Fruit fly (Drosophila melanogaster) whole organism, wandering third instar larva: ENCODE measurements around the gene mTor.

Source experiments
- Abd-B ChIP-seq: fragments of >200 bp; optimal IDR thresholded peaks from 2 replicates; lab custom pipeline; 2017; ENCODE audit warnings: missing biosample characterization, missing genetic modification characterization
- CG32264 ChIP-seq: fragments of 200-800 bp; sonication (Bioruptor generic); optimal IDR thresholded peaks from 2 replicates; lab custom pipeline; 2016; ENCODE audit warnings: missing biosample characterization, missing genetic modification characterization
- CG9705 ChIP-seq: fragments of 200-800 bp; sonication (Bioruptor generic); optimal IDR thresholded peaks from 2 replicates; lab custom pipeline; 2018; ENCODE audit warnings: missing biosample characterization, mild to moderate bottlenecking, missing genetic modification characterization
- CrebA ChIP-seq: fragments of 200-800 bp; sonication (Bioruptor generic); optimal IDR thresholded peaks from 2 replicates; lab custom pipeline; 2016; ENCODE audit warnings: missing biosample characterization, mild to moderate bottlenecking, missing genetic modification characterization, borderline replicate concordance
- Dfd ChIP-seq: fragments of >200 bp; optimal IDR thresholded peaks from 2 replicates; lab custom pipeline; 2017; ENCODE audit warnings: missing biosample characterization, missing genetic modification characterization
- Dif ChIP-seq: fragments of 200-275, 200-300 bp; sonication (Bioruptor generic); optimal IDR thresholded peaks from 2 replicates; lab custom pipeline; 2018; ENCODE audit warnings: missing biosample characterization, missing genetic modification characterization; ENCODE audit not compliant: partially characterized antibody
- GATAd ChIP-seq: sonication (Bioruptor generic); optimal IDR thresholded peaks from 2 replicates; lab custom pipeline; 2016; ENCODE audit warnings: missing biosample characterization, missing genetic modification characterization
- HLH106 ChIP-seq: fragments of 200-800 bp; optimal IDR thresholded peaks from 3 replicates; lab custom pipeline; 2019; ENCODE audit warnings: missing biosample characterization, mild to moderate bottlenecking, missing genetic modification characterization, moderate library complexity
- Hnf4 ChIP-seq: fragments of 200-800 bp; sonication (Bioruptor generic); optimal IDR thresholded peaks from 2 replicates; lab custom pipeline; 2016; ENCODE audit warnings: missing biosample characterization, mild to moderate bottlenecking, missing genetic modification characterization
- Hr78 ChIP-seq: fragments of >200 bp; optimal IDR thresholded peaks from 2 replicates; lab custom pipeline; 2017; ENCODE audit warnings: missing biosample characterization, missing genetic modification characterization
- Hr83 ChIP-seq: fragments of 200-300 bp; sonication (Bioruptor generic); optimal IDR thresholded peaks from 2 replicates; lab custom pipeline; 2016; ENCODE audit warnings: missing biosample characterization, mild to moderate bottlenecking, missing genetic modification characterization, moderate library complexity; ENCODE audit not compliant: poor library complexity, severe bottlenecking
- Jra ChIP-seq: sonication (Bioruptor generic); optimal IDR thresholded peaks from 2 replicates; lab custom pipeline; 2016; ENCODE audit warnings: missing biosample characterization, missing genetic modification characterization
- Mio ChIP-seq: sonication (Bioruptor generic); optimal IDR thresholded peaks from 2 replicates; lab custom pipeline; 2016; ENCODE audit warnings: missing biosample characterization, missing genetic modification characterization
- Myc ChIP-seq: fragments of >200 bp; optimal IDR thresholded peaks from 2 replicates; lab custom pipeline; 2017
- N ChIP-seq: fragments of >200 bp; optimal IDR thresholded peaks from 2 replicates; lab custom pipeline; 2018; ENCODE audit warnings: missing biosample characterization, missing external identifiers, missing genetic modification characterization
- OdsH ChIP-seq: fragments of 200-800 bp; sonication (Bioruptor generic); optimal IDR thresholded peaks from 2 replicates; lab custom pipeline; 2016; ENCODE audit warnings: missing biosample characterization, mild to moderate bottlenecking, missing genetic modification characterization
- Rel ChIP-seq, 2 experiments: fragments of 200-800 bp; sonication (Bioruptor generic) in 1 of 2; optimal IDR thresholded peaks; 2 replicates in 1 of 2; 3 replicates in 1 of 2; lab custom pipeline; 2016 to 2019; ENCODE audit warnings: mild to moderate bottlenecking in 2 of 2, missing biosample characterization in 2 of 2, missing genetic modification characterization in 2 of 2, moderate library complexity in 1 of 2
- Sp1 ChIP-seq: fragments of 200-800 bp; sonication (Bioruptor generic); optimal IDR thresholded peaks from 3 replicates; lab custom pipeline; 2019; ENCODE audit warnings: missing biosample characterization, mild to moderate bottlenecking, missing genetic modification characterization, moderate library complexity
- Vsx2 ChIP-seq: fragments of 200-300, 225-300 bp; sonication (Bioruptor generic); optimal IDR thresholded peaks from 2 replicates; lab custom pipeline; 2018; ENCODE audit warnings: missing biosample characterization, missing genetic modification characterization; ENCODE audit not compliant: partially characterized antibody
- br ChIP-seq: fragments of 200-800 bp; sonication (Bioruptor generic); optimal IDR thresholded peaks from 2 replicates; lab custom pipeline; 2016; ENCODE audit warnings: missing biosample characterization, missing genetic modification characterization
- brk ChIP-seq: fragments of 200-800 bp; sonication (Bioruptor generic); optimal IDR thresholded peaks from 2 replicates; lab custom pipeline; 2016; ENCODE audit warnings: missing biosample characterization, mild to moderate bottlenecking, missing genetic modification characterization
- dl ChIP-seq, 2 experiments: fragments of 175-275, 200-275 bp in 1 of 2; fragments of 200-275 bp in 1 of 2; sonication (Bioruptor generic); optimal IDR thresholded peaks; lab custom pipeline; 2018; ENCODE audit warnings: mild to moderate bottlenecking in 2 of 2, missing biosample characterization in 2 of 2, missing genetic modification characterization in 2 of 2, moderate library complexity in 2 of 2; ENCODE audit not compliant: partially characterized antibody in 2 of 2, insufficient read depth in 1 of 2
- dmrt93B ChIP-seq: fragments of 200-800 bp; sonication (Bioruptor generic); optimal IDR thresholded peaks from 2 replicates; lab custom pipeline; 2018; ENCODE audit warnings: missing biosample characterization, mild to moderate bottlenecking, missing genetic modification characterization
- dsf ChIP-seq: sonication (Bioruptor generic); optimal IDR thresholded peaks from 2 replicates; lab custom pipeline; 2016; ENCODE audit warnings: missing biosample characterization, missing genetic modification characterization, borderline replicate concordance
- ey ChIP-seq: fragments of 200-800 bp; sonication (Bioruptor generic); optimal IDR thresholded peaks from 2 replicates; lab custom pipeline; 2016; ENCODE audit warnings: missing biosample characterization, missing genetic modification characterization
- foxo ChIP-seq, 2 experiments: fragments of 200-800 bp; sonication (Bioruptor generic); optimal IDR thresholded peaks; 2 replicates in 1 of 2; 3 replicates in 1 of 2; lab custom pipeline; 2016 to 2017; ENCODE audit warnings: missing biosample characterization in 2 of 2, missing genetic modification characterization in 2 of 2
- fru ChIP-seq: fragments of 200-800 bp; sonication (Bioruptor generic); optimal IDR thresholded peaks from 3 replicates; lab custom pipeline; 2016; ENCODE audit warnings: missing biosample characterization, mild to moderate bottlenecking, missing genetic modification characterization
- h ChIP-seq: fragments of 200-800 bp; sonication (Bioruptor generic); optimal IDR thresholded peaks from 3 replicates; lab custom pipeline; 2016; ENCODE audit warnings: missing biosample characterization, mild to moderate bottlenecking, missing genetic modification characterization
- jim ChIP-seq: fragments of 175-275, 200-325 bp; sonication (Bioruptor generic); optimal IDR thresholded peaks from 2 replicates; lab custom pipeline; 2016; ENCODE audit warnings: missing biosample characterization, mild to moderate bottlenecking, missing genetic modification characterization
- lola ChIP-seq: fragments of >200 bp; optimal IDR thresholded peaks from 2 replicates; lab custom pipeline; 2017; ENCODE audit warnings: missing biosample characterization, missing genetic modification characterization
- pan ChIP-seq: fragments of >200 bp; optimal IDR thresholded peaks from 2 replicates; lab custom pipeline; 2017
- psq ChIP-seq: fragments of 200-800 bp; sonication (Bioruptor generic); optimal IDR thresholded peaks from 3 replicates; lab custom pipeline; 2017; ENCODE audit warnings: missing biosample characterization, mild to moderate bottlenecking, missing genetic modification characterization, moderate library complexity
- rgr ChIP-seq: fragments of 200-800 bp; sonication (Bioruptor generic); optimal IDR thresholded peaks from 3 replicates; lab custom pipeline; 2016; ENCODE audit warnings: missing biosample characterization, mild to moderate bottlenecking, missing genetic modification characterization
- sage ChIP-seq: fragments of 200-800 bp; sonication (Bioruptor generic); optimal IDR thresholded peaks from 2 replicates; lab custom pipeline; 2016; ENCODE audit warnings: missing biosample characterization, mild to moderate bottlenecking, missing genetic modification characterization
- sv ChIP-seq: fragments of 200-800 bp; sonication (Bioruptor generic); optimal IDR thresholded peaks from 3 replicates; lab custom pipeline; 2016; ENCODE audit warnings: missing biosample characterization, missing genetic modification characterization
- tai ChIP-seq: sonication (Bioruptor generic); optimal IDR thresholded peaks from 2 replicates; lab custom pipeline; 2016; ENCODE audit warnings: missing biosample characterization, missing genetic modification characterization
- usp ChIP-seq: fragments of >200 bp; optimal IDR thresholded peaks from 2 replicates; lab custom pipeline; 2017; ENCODE audit warnings: missing biosample characterization, missing genetic modification characterization
- woc ChIP-seq: sonication (Bioruptor generic); optimal IDR thresholded peaks from 2 replicates; lab custom pipeline; 2016; ENCODE audit warnings: missing biosample characterization, mild to moderate bottlenecking, missing genetic modification characterization

Gene mTor

dm6 chr2L:12969569-12969968 is 34.7 kb upstream of the mTor start:
- no peak for TF ChIP-seq Hr78 (GFP tag; lab: Kevin White, UChicago)
- no peak for TF ChIP-seq Hnf4 (GFP tag; lab: Kevin White, UChicago)
- TF ChIP-seq dsf (GFP tag; lab: Kevin White, UChicago) = no peak
- no peak for TF ChIP-seq Dfd (GFP tag; lab: Kevin White, UChicago)
- no peak for TF ChIP-seq Vsx2 (GFP tag; lab: Kevin White, UChicago)
- no peak for TF ChIP-seq sv
- no peak for TF ChIP-seq lola
- TF ChIP-seq sage = no peak
- TF ChIP-seq Hr83 (GFP tag; lab: Kevin White, UChicago) = no peak
- no peak for TF ChIP-seq jim (GFP tag; lab: Kevin White, UChicago)
- TF ChIP-seq, all 38 proteins: peak for 0

- TF ChIP-seq Abd-B (GFP tag; lab: Kevin White, UChicago) = no peak
- no peak for TF ChIP-seq CG32264 (GFP tag; lab: Kevin White, UChicago)
- no peak for TF ChIP-seq GATAd (GFP tag; lab: Kevin White, UChicago)
- TF ChIP-seq Hr83 (GFP tag; lab: Kevin White, UChicago) = no peak
- peak; percentile 84 for TF ChIP-seq rgr
- no peak for TF ChIP-seq brk (GFP tag; lab: Kevin White, UChicago)
- no peak for TF ChIP-seq lola
- no peak for TF ChIP-seq dmrt93B (GFP tag; lab: Kevin White, UChicago)
- TF ChIP-seq Sp1 (GFP tag; lab: Kevin White, UChicago) = peak; percentile 61
- peak; percentile 34 for TF ChIP-seq ey (GFP tag; lab: Kevin White, UChicago)
- TF ChIP-seq Dfd (GFP tag; lab: Kevin White, UChicago) = no peak
- no peak for TF ChIP-seq jim (GFP tag; lab: Kevin White, UChicago)
- TF ChIP-seq Hr78 (GFP tag; lab: Kevin White, UChicago) = no peak
- TF ChIP-seq pan (lab: Kevin White, UChicago) = no peak
- peak in 1 of 2 experiments; percentile 49 for TF ChIP-seq foxo (GFP tag; optimal IDR thresholded peaks at IDR 0.05; lab: Kevin White, UChicago)
- no peak for TF ChIP-seq sv
- TF ChIP-seq tai (GFP tag; lab: Kevin White, UChicago) = no peak
- no peak for TF ChIP-seq Jra (GFP tag; lab: Kevin White, UChicago)
- no peak for TF ChIP-seq Dif (GFP tag; lab: Kevin White, UChicago)
- TF ChIP-seq dsf (GFP tag; lab: Kevin White, UChicago) = no peak
- no peak for TF ChIP-seq N (GFP tag; lab: Kevin White, UChicago)
- no peak for TF ChIP-seq sage
- TF ChIP-seq Mio (GFP tag; lab: Kevin White, UChicago) = no peak
- TF ChIP-seq OdsH (GFP tag; lab: Kevin White, UChicago) = no peak
- no peak for TF ChIP-seq HLH106 (tag; lab: Kevin White, UChicago)
- no peak for TF ChIP-seq usp
- peak; percentile 45 for TF ChIP-seq Hnf4 (GFP tag; lab: Kevin White, UChicago)
- TF ChIP-seq CG9705 = peak; percentile 40
- TF ChIP-seq Vsx2 (GFP tag; lab: Kevin White, UChicago) = no peak
- TF ChIP-seq woc (GFP tag; lab: Kevin White, UChicago) = peak; percentile 70
- no peak for TF ChIP-seq dl (GFP tag; optimal IDR thresholded peaks at IDR 0.05; lab: Kevin White, UChicago; ENCODE audit: insufficient read depth in 1 of 2, partially characterized antibody in 2 of 2)
- TF ChIP-seq br (GFP tag; lab: Kevin White, UChicago) = peak; percentile 55
- peak; percentile 20 for TF ChIP-seq CrebA (GFP tag; lab: Kevin White, UChicago)
- TF ChIP-seq fru (GFP tag; lab: Kevin White, UChicago) = peak; percentile 48
- TF ChIP-seq Myc (lab: Kevin White, UChicago) = no peak
- no peak for TF ChIP-seq Rel (GFP tag; optimal IDR thresholded peaks at IDR 0.05; lab: Kevin White, UChicago)
- peak; percentile 69 for TF ChIP-seq Rel (tag; optimal IDR thresholded peaks at IDR 0.05; lab: Kevin White, UChicago)
- no peak for TF ChIP-seq psq (GFP tag; lab: Kevin White, UChicago)
- TF ChIP-seq h (GFP tag; lab: Kevin White, UChicago) = peak; percentile 5
Observed at dm6 chr2L:12974045-12974539, 30.2 kb upstream of the mTor start, which contains the start of gene Vha68-2. TSS of gene Vha68-2 (plus strand) at chr2L:12974322.
